Worm (Caenorhabditis elegans): ENCODE measurements around the gene srg-15.

Gene srg-15

DNA sequence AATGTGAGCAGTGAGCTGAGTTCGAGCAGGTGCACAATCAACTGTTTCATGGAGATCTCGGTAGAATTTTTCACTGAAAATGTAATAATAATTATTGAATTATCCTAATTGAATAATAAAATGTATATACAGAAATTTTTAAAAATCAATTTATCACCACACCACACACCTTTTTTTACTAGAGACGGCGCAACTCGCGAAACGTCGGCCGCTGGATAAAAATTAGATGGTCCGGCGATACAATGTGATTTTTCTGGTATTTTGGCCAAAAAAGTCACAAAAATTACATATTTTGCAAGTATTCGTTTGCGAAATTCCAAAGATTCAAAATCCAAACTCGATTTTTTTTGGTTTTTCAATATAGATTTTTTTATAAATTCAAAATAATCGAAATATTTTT, 39.4 kb downstream of the srg-15 start:
- TF ChIP-seq snpc-4 (tag; optimal IDR thresholded peaks at IDR 0.05): peak; percentile 14
- no peak for TF ChIP-seq ZK546.5 (tag; optimal IDR thresholded peaks at IDR 0.05)
- TF ChIP-seq tbx-2 (tag; optimal IDR thresholded peaks at IDR 0.05): no peak

DNA sequence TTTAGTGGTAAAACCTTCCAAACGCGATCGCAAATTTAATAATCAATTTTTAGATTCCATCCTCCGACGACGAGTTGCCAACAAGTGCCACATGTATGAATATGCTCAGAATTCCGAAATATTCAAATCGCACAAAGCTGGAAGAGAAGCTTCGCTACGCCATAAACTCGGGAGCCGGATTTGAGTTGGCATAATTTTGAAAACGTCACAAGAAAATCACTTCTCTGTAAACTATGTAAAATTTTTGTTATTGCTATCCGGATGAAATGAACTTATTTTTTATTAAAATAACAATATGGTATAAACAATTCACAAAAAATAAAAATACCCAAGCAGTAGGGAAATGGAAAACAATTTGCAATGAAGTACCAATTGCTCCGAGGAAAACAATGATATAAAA, 41.3 kb downstream of the srg-15 start:
- TF ChIP-seq ceh-16 (tag; optimal IDR thresholded peaks at IDR 0.05): no peak
- no peak for TF ChIP-seq nfya-1 (tag; optimal IDR thresholded peaks at IDR 0.05; ENCODE audit: insufficient read depth)
- TF ChIP-seq egl-27 (tag; optimal IDR thresholded peaks at IDR 0.05): no peak
- TF ChIP-seq elt-1 (tag; optimal IDR thresholded peaks at IDR 0.05): no peak
- TF ChIP-seq R02D3.7 (tag; optimal IDR thresholded peaks at IDR 0.05): no peak
- no peak for TF ChIP-seq tbx-2 (tag; optimal IDR thresholded peaks at IDR 0.05)
- no peak for TF ChIP-seq nhr-43 (tag; optimal IDR thresholded peaks at IDR 0.05; ENCODE audit: poor library complexity, severe bottlenecking)
- TF ChIP-seq ZK546.5 (tag; optimal IDR thresholded peaks at IDR 0.05): no peak
- no peak for TF ChIP-seq ceh-82 (tag; optimal IDR thresholded peaks at IDR 0.05)
- no peak for TF ChIP-seq ztf-11 (tag; optimal IDR thresholded peaks at IDR 0.05)
- no peak for TF ChIP-seq fkh-2 (tag; optimal IDR thresholded peaks at IDR 0.05)
- TF ChIP-seq aly-2 (tag; optimal IDR thresholded peaks at IDR 0.05): no peak

DNA sequence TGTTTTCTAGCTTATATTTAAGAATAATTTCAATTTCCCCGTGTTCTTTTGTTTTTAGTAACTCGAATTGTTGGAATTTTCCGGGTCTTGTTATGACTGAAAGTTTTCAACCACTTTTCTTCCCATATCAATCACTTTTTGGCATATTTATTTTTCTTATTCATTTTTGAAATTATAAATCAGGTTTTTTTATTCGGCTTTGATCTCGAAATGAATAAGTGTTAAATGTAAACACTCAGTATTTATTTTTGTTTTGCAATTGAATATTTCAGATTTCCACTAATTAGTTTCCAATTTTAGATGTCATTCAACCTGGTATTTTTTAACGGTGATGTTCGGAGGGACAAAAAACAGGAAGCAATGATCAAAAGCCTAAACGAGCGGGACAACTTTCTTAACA, 45.7 kb downstream of the srg-15 start, which contains the start of gene etc-1:
TSS of gene etc-1 (plus strand) at position 301 of the 400 bp plus-strand sequence.
- TF ChIP-seq nhr-23 (tag; optimal IDR thresholded peaks at IDR 0.05) (no peak), ztf-4 (tag; optimal IDR thresholded peaks at IDR 0.05) (no peak), egl-5 (tag; optimal IDR thresholded peaks at IDR 0.05) (no peak), pha-4 (tag; optimal IDR thresholded peaks at IDR 0.05) (no peak), egl-27 (tag; optimal IDR thresholded peaks at IDR 0.05) (no peak), daf-12 (tag; optimal IDR thresholded peaks at IDR 0.05) (no peak), nhr-12 (tag; optimal IDR thresholded peaks at IDR 0.05) (no peak), ceh-82 (tag; optimal IDR thresholded peaks at IDR 0.05) (no peak), elt-1 (tag; optimal IDR thresholded peaks at IDR 0.05) (no peak), nhr-28 (tag; optimal IDR thresholded peaks at IDR 0.05) (no peak)

DNA sequence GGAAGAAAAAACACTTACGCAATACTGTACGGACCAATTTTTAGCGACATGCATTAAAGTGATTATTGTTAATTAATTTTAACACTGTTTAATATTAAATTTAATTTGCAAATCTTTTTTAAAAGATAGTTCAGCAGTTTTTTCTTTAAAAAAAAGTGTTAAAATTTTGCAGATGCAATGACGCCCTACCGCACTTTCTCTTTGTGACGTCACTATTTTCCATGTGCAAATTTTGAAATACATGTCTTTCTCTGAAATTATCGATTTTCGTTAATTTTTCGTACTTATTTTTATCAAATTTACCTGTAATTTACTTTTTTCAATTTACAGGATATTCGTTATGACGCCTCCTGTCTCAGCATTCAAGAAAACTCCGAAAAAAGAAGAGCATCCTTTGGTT, 48.7 kb downstream of the srg-15 start, which contains the start of the genes piga-1 and eif-2Bepsilon:
TSS of gene piga-1 (minus strand) at position 174 of the 400 bp plus-strand sequence.
TSS of gene eif-2Bepsilon (plus strand) at position 331 of the 400 bp plus-strand sequence.
- TF ChIP-seq ceh-16 (tag; optimal IDR thresholded peaks at IDR 0.05) (no peak), R02D3.7 (tag; optimal IDR thresholded peaks at IDR 0.05) (no peak), egl-5 (tag; optimal IDR thresholded peaks at IDR 0.05) (no peak), elt-2 (tag; optimal IDR thresholded peaks at IDR 0.05) (peak; percentile 2), daf-12 (tag; optimal IDR thresholded peaks at IDR 0.05) (no peak), nfya-1 (tag; optimal IDR thresholded peaks at IDR 0.05; ENCODE audit: insufficient read depth) (no peak), lin-15B (tag; optimal IDR thresholded peaks at IDR 0.05) (peak; percentile 56), nhr-23 (tag; optimal IDR thresholded peaks at IDR 0.05) (no peak), hmg-11 (tag; optimal IDR thresholded peaks at IDR 0.05) (no peak), mml-1 (tag; optimal IDR thresholded peaks at IDR 0.05) (no peak), nhr-25 (tag; optimal IDR thresholded peaks at IDR 0.05) (no peak), pha-4 (tag; optimal IDR thresholded peaks at IDR 0.05) (peak; percentile 74), ceh-28 (tag; optimal IDR thresholded peaks at IDR 0.05) (peak; percentile 31), jun-1 (tag; optimal IDR thresholded peaks at IDR 0.05) (no peak), pqm-1 (tag; optimal IDR thresholded peaks at IDR 0.05) (no peak), zag-1 (tag; optimal IDR thresholded peaks at IDR 0.05) (no peak), fkh-2 (tag; optimal IDR thresholded peaks at IDR 0.05) (no peak), mdl-1 (tag; optimal IDR thresholded peaks at IDR 0.05) (no peak), nhr-76 (tag; optimal IDR thresholded peaks at IDR 0.05) (no peak), fos-1 (tag; optimal IDR thresholded peaks at IDR 0.05) (no peak), sea-2 (GFP tag; optimal IDR thresholded peaks at IDR 0.05) (no peak)

DNA sequence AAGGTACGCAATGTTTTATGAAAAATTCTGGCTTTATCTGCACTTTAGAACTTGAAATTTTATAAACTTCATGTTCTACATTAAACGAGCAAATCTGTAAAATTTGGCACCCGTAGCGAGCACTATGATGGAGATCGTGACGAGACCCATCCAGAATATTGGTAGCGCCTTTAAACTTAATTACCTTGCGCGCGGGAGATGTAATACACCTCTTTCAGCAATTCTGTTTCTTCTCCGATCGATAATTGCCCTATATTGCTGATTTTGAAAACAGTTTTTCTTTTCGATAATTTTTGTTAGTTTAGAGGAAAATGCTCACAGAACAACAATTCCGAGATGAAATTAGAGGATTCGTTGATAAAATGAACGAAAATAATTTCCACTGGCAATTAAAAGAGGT, 51.4 kb downstream of the srg-15 start, which contains the start of gene atg-10:
TSS of gene atg-10 (plus strand) at position 301 of the 400 bp plus-strand sequence.
- TF ChIP-seq ZK546.5 (tag; optimal IDR thresholded peaks at IDR 0.05) (no peak), mdl-1 (tag; optimal IDR thresholded peaks at IDR 0.05) (no peak), fkh-10 (GFP tag; optimal IDR thresholded peaks at IDR 0.05) (no peak), nfya-1 (tag; optimal IDR thresholded peaks at IDR 0.05; ENCODE audit: insufficient read depth) (no peak), ceh-28 (tag; optimal IDR thresholded peaks at IDR 0.05) (no peak), unc-62 (GFP tag; optimal IDR thresholded peaks at IDR 0.05) (no peak), nhr-12 (tag; optimal IDR thresholded peaks at IDR 0.05) (no peak), eor-1 (tag; optimal IDR thresholded peaks at IDR 0.05) (no peak), nhr-67 (tag; optimal IDR thresholded peaks at IDR 0.05) (no peak), nhr-23 (tag; optimal IDR thresholded peaks at IDR 0.05) (no peak), nhr-77 (tag; optimal IDR thresholded peaks at IDR 0.05) (no peak), mml-1 (tag; optimal IDR thresholded peaks at IDR 0.05) (no peak), nhr-25 (tag; optimal IDR thresholded peaks at IDR 0.05) (no peak), egl-27 (tag; optimal IDR thresholded peaks at IDR 0.05) (no peak), lin-39 (tag; optimal IDR thresholded peaks at IDR 0.05) (no peak), fos-1 (tag; optimal IDR thresholded peaks at IDR 0.05) (no peak), elt-2 (tag; optimal IDR thresholded peaks at IDR 0.05) (no peak), snpc-4 (tag; optimal IDR thresholded peaks at IDR 0.05) (no peak), ama-1 (optimal IDR thresholded peaks at IDR 0.05) (no peak), nhr-28 (tag; optimal IDR thresholded peaks at IDR 0.05) (no peak)
